Worm (Caenorhabditis elegans): ENCODE data around the gene suca-1.

suca-1 gene

ce11 chrX:10928948-10929563 is 29.1 kb upstream of the suca-1 start, which contains the start of gene dgn-1:
Gene dgn-1, minus strand, starts transcription at chrX:10928998.
- TF ChIP-seq snpc-4 (tag; optimal IDR thresholded peaks at IDR 0.05) (no peak), ama-1 (optimal IDR thresholded peaks at IDR 0.05) (no peak), fkh-10 (GFP tag; optimal IDR thresholded peaks at IDR 0.05) (no peak), ceh-16 (tag; optimal IDR thresholded peaks at IDR 0.05) (no peak), elt-2 (tag; optimal IDR thresholded peaks at IDR 0.05) (peak; percentile 56), nfya-1 (tag; optimal IDR thresholded peaks at IDR 0.05; ENCODE audit: insufficient read depth) (no peak), zag-1 (tag; optimal IDR thresholded peaks at IDR 0.05) (no peak), pha-4 (tag; optimal IDR thresholded peaks at IDR 0.05) (peak; percentile 26), mml-1 (tag; optimal IDR thresholded peaks at IDR 0.05) (no peak), ztf-4 (tag; optimal IDR thresholded peaks at IDR 0.05) (no peak)

- TF ChIP-seq nhr-11 (tag; optimal IDR thresholded peaks at IDR 0.05) (no peak), egl-27 (tag; optimal IDR thresholded peaks at IDR 0.05) (no peak), elt-3 (tag; optimal IDR thresholded peaks at IDR 0.05) (no peak), skn-1 (tag; optimal IDR thresholded peaks at IDR 0.05) (no peak), ceh-16 (tag; optimal IDR thresholded peaks at IDR 0.05) (no peak), ztf-11 (tag; optimal IDR thresholded peaks at IDR 0.05) (no peak), nhr-43 (tag; optimal IDR thresholded peaks at IDR 0.05; ENCODE audit: poor library complexity, severe bottlenecking) (no peak), pqm-1 (tag; optimal IDR thresholded peaks at IDR 0.05) (no peak), unc-39 (tag; optimal IDR thresholded peaks at IDR 0.05) (no peak), lsy-12 (tag; optimal IDR thresholded peaks at IDR 0.05) (no peak), nfya-1 (tag; optimal IDR thresholded peaks at IDR 0.05; ENCODE audit: insufficient read depth) (no peak), elt-2 (tag; optimal IDR thresholded peaks at IDR 0.05) (no peak), sea-2 (GFP tag; optimal IDR thresholded peaks at IDR 0.05) (no peak)
Observed at ce11 chrX:10927136-10927535, 27.2 kb upstream of the suca-1 start.

- no peak for TF ChIP-seq fkh-2 (tag; optimal IDR thresholded peaks at IDR 0.05)
- TF ChIP-seq mml-1 (tag; optimal IDR thresholded peaks at IDR 0.05): no peak
- TF ChIP-seq ceh-16 (tag; optimal IDR thresholded peaks at IDR 0.05): no peak
- TF ChIP-seq fos-1 (tag; optimal IDR thresholded peaks at IDR 0.05): no peak
- no peak for TF ChIP-seq pqm-1 (tag; optimal IDR thresholded peaks at IDR 0.05)
- no peak for TF ChIP-seq nhr-76 (tag; optimal IDR thresholded peaks at IDR 0.05)
- TF ChIP-seq lin-15B (tag; optimal IDR thresholded peaks at IDR 0.05): no peak
- TF ChIP-seq nhr-237 (tag; optimal IDR thresholded peaks at IDR 0.05): no peak
- no peak for TF ChIP-seq ceh-82 (tag; optimal IDR thresholded peaks at IDR 0.05)
Observed at ce11 chrX:10924031-10924430, 24.1 kb upstream of the suca-1 start.

- no peak for TF ChIP-seq ceh-28 (tag; optimal IDR thresholded peaks at IDR 0.05)
- no peak for TF ChIP-seq ceh-82 (tag; optimal IDR thresholded peaks at IDR 0.05)
- no peak for TF ChIP-seq egl-5 (tag; optimal IDR thresholded peaks at IDR 0.05)
- no peak for TF ChIP-seq sea-2 (GFP tag; optimal IDR thresholded peaks at IDR 0.05)
- no peak for TF ChIP-seq lin-39 (tag; optimal IDR thresholded peaks at IDR 0.05)
- no peak for TF ChIP-seq tbx-2 (tag; optimal IDR thresholded peaks at IDR 0.05)
- no peak for TF ChIP-seq ztf-4 (tag; optimal IDR thresholded peaks at IDR 0.05)
- TF ChIP-seq daf-12 (tag; optimal IDR thresholded peaks at IDR 0.05): no peak
- no peak for TF ChIP-seq pqm-1 (tag; optimal IDR thresholded peaks at IDR 0.05)
- TF ChIP-seq mdl-1 (tag; optimal IDR thresholded peaks at IDR 0.05): no peak
- no peak for TF ChIP-seq fkh-10 (GFP tag; optimal IDR thresholded peaks at IDR 0.05)
- TF ChIP-seq nhr-25 (tag; optimal IDR thresholded peaks at IDR 0.05): no peak
- TF ChIP-seq lsy-12 (tag; optimal IDR thresholded peaks at IDR 0.05): no peak
- TF ChIP-seq aly-2 (tag; optimal IDR thresholded peaks at IDR 0.05): no peak
- TF ChIP-seq ceh-16 (tag; optimal IDR thresholded peaks at IDR 0.05): no peak
- no peak for TF ChIP-seq elt-1 (tag; optimal IDR thresholded peaks at IDR 0.05)
- no peak for TF ChIP-seq elt-3 (tag; optimal IDR thresholded peaks at IDR 0.05)
- no peak for TF ChIP-seq lin-15B (tag; optimal IDR thresholded peaks at IDR 0.05)
Observed at ce11 chrX:10919613-10920012, 19.7 kb upstream of the suca-1 start, which contains the start of gene nstp-9. Gene nstp-9, minus strand, starts transcription at chrX:10919713.

- no peak for TF ChIP-seq nhr-76 (tag; optimal IDR thresholded peaks at IDR 0.05)
- TF ChIP-seq pha-4 (tag; optimal IDR thresholded peaks at IDR 0.05): peak; percentile 55
- no peak for TF ChIP-seq fkh-10 (GFP tag; optimal IDR thresholded peaks at IDR 0.05)
- no peak for TF ChIP-seq sea-2 (GFP tag; optimal IDR thresholded peaks at IDR 0.05)
- no peak for TF ChIP-seq ZK546.5 (tag; optimal IDR thresholded peaks at IDR 0.05)
- TF ChIP-seq elt-2 (tag; optimal IDR thresholded peaks at IDR 0.05): peak; percentile 44
- TF ChIP-seq nfya-1 (tag; optimal IDR thresholded peaks at IDR 0.05; ENCODE audit: insufficient read depth): no peak
Observed at ce11 chrX:10916194-10916593, 16.3 kb upstream of the suca-1 start.
